Fruit fly (Drosophila melanogaster): ENCODE data around the gene Or85f.

Gene Or85f

dm6 chr3R:9390201-9390600 is 7.8 kb upstream of the Or85f start (continued):
- no peak for TF ChIP-seq crol (GFP tag; IDR thresholded peaks at IDR 0.05)
- TF ChIP-seq ro (GFP tag; IDR thresholded peaks at IDR 0.05), result no peak
- no peak for TF ChIP-seq grn (GFP tag; optimal IDR thresholded peaks at IDR 0.05)
- no peak for TF ChIP-seq jing (GFP tag; optimal IDR thresholded peaks at IDR 0.05)
- no peak for TF ChIP-seq HmgD (GFP tag; optimal IDR thresholded peaks at IDR 0.05)
- no peak for TF ChIP-seq CG16779 (GFP tag; IDR thresholded peaks at IDR 0.05)
- TF ChIP-seq H2.0 (GFP tag; IDR thresholded peaks at IDR 0.05), result no peak
- TF ChIP-seq CG10979 (tag; optimal IDR thresholded peaks at IDR 0.05), result no peak
- no peak for TF ChIP-seq sim (GFP tag; IDR thresholded peaks at IDR 0.05)
- TF ChIP-seq CG15073 (GFP tag; optimal IDR thresholded peaks at IDR 0.05), result no peak
- TF ChIP-seq E2f2 (GFP tag; IDR thresholded peaks at IDR 0.05), result 0 out of 2 replicates have a peak, but pooled peaks have one; percentile 9
- no peak for TF ChIP-seq CG6791 (GFP tag; IDR thresholded peaks at IDR 0.05; ENCODE audit: partially characterized antibody)
- no peak for TF ChIP-seq CG14014 (GFP tag; IDR thresholded peaks at IDR 0.05)
- TF ChIP-seq hb (GFP tag; IDR thresholded peaks at IDR 0.05; ENCODE audit: partially characterized antibody), result no peak
- no peak for TF ChIP-seq CG30403 (GFP tag; optimal IDR thresholded peaks at IDR 0.05)
- TF ChIP-seq Tbp (GFP tag; optimal IDR thresholded peaks at IDR 0.05), result no peak
- TF ChIP-seq ems (GFP tag; optimal IDR thresholded peaks at IDR 0.05), result no peak
- TF ChIP-seq Max (GFP tag; optimal IDR thresholded peaks at IDR 0.05), result no peak
- no peak for TF ChIP-seq CG31365 (tag; optimal IDR thresholded peaks at IDR 0.05)
- TF ChIP-seq CG7963 (GFP tag; IDR thresholded peaks at IDR 0.05; ENCODE audit: partially characterized antibody), result no peak
- no peak for TF ChIP-seq chm (GFP tag; IDR thresholded peaks at IDR 0.05)
- TF ChIP-seq luna (GFP tag; optimal IDR thresholded peaks at IDR 0.05), result no peak
- TF ChIP-seq CG15011 (GFP tag; optimal IDR thresholded peaks at IDR 0.05), result peak; percentile 33
- TF ChIP-seq fd64A (GFP tag; optimal IDR thresholded peaks at IDR 0.05), result no peak
- no peak for TF ChIP-seq CG8388 (GFP tag; optimal IDR thresholded peaks at IDR 0.05)
- no peak for TF ChIP-seq H15 (GFP tag; IDR thresholded peaks at IDR 0.05)
- TF ChIP-seq D19B (GFP tag; optimal IDR thresholded peaks at IDR 0.05), result no peak
- TF ChIP-seq sisA (GFP tag; IDR thresholded peaks at IDR 0.05), result no peak
- TF ChIP-seq CG10654 (GFP tag; optimal IDR thresholded peaks at IDR 0.05), result no peak
- no peak for TF ChIP-seq unc-4 (GFP tag; IDR thresholded peaks at IDR 0.05; ENCODE audit: partially characterized antibody)
- no peak for TF ChIP-seq CG13424 (tag; optimal IDR thresholded peaks at IDR 0.05)
- TF ChIP-seq CG12299 (tag; optimal IDR thresholded peaks at IDR 0.05), result no peak
- no peak for TF ChIP-seq yki (optimal IDR thresholded peaks at IDR 0.05)
- TF ChIP-seq CG31388 (GFP tag; optimal IDR thresholded peaks at IDR 0.05), result no peak
- no peak for TF ChIP-seq sc (optimal IDR thresholded peaks at IDR 0.05)
- no peak for TF ChIP-seq sc (GFP tag; optimal IDR thresholded peaks at IDR 0.05)
- no peak for TF ChIP-seq Hey (tag; optimal IDR thresholded peaks at IDR 0.05)
- TF ChIP-seq jumu (GFP tag; optimal IDR thresholded peaks at IDR 0.05), result no peak
- TF ChIP-seq CG7839 (tag; optimal IDR thresholded peaks at IDR 0.05), result peak; percentile 0
- TF ChIP-seq onecut (GFP tag; IDR thresholded peaks at IDR 0.05), result no peak
- TF ChIP-seq CG1024 (GFP tag; IDR thresholded peaks at IDR 0.05), result no peak
- no peak for TF ChIP-seq CG12769 (tag; optimal IDR thresholded peaks at IDR 0.05)
- TF ChIP-seq CG8944 (GFP tag; optimal IDR thresholded peaks at IDR 0.05), result no peak
- no peak for TF ChIP-seq CG2116 (GFP tag; optimal IDR thresholded peaks at IDR 0.05)
- no peak for TF ChIP-seq CG10267 (tag; optimal IDR thresholded peaks at IDR 0.05)
- TF ChIP-seq CG4360 (GFP tag; IDR thresholded peaks at IDR 0.05), result no peak
- no peak for TF ChIP-seq Doc2 (GFP tag; IDR thresholded peaks at IDR 0.05)
- TF ChIP-seq ranshi (GFP tag; IDR thresholded peaks at IDR 0.05), result no peak
- 0 out of 3 replicates have a peak, but pooled peaks have one; percentile 18 for TF ChIP-seq CG17361 (GFP tag; IDR thresholded peaks at IDR 0.05)
- no peak for TF ChIP-seq CG30431 (GFP tag; optimal IDR thresholded peaks at IDR 0.05)
- TF ChIP-seq CG12236 (GFP tag; optimal IDR thresholded peaks at IDR 0.05), result no peak
- no peak for TF ChIP-seq ato (GFP tag; IDR thresholded peaks at IDR 0.05; ENCODE audit: partially characterized antibody)
- TF ChIP-seq CG13287 (GFP tag; IDR thresholded peaks at IDR 0.05; ENCODE audit: partially characterized antibody), result no peak
